Fruit fly (Drosophila melanogaster): Measurements from ENCODE around the gene CG3457.

Gene CG3457

dm6 chrX:2193809-2194207 lies 6.2 kb downstream of the CG3457 start, which contains the start of gene CG14053:
Gene CG14053, minus strand, starts transcription at chrX:2193909.
- TF ChIP-seq CG32264 (GFP tag; optimal IDR thresholded peaks at IDR 0.05) (no peak), Rel (GFP tag; optimal IDR thresholded peaks at IDR 0.05) (no peak), Rel (tag; optimal IDR thresholded peaks at IDR 0.05) (peak; percentile 82)

DNA sequence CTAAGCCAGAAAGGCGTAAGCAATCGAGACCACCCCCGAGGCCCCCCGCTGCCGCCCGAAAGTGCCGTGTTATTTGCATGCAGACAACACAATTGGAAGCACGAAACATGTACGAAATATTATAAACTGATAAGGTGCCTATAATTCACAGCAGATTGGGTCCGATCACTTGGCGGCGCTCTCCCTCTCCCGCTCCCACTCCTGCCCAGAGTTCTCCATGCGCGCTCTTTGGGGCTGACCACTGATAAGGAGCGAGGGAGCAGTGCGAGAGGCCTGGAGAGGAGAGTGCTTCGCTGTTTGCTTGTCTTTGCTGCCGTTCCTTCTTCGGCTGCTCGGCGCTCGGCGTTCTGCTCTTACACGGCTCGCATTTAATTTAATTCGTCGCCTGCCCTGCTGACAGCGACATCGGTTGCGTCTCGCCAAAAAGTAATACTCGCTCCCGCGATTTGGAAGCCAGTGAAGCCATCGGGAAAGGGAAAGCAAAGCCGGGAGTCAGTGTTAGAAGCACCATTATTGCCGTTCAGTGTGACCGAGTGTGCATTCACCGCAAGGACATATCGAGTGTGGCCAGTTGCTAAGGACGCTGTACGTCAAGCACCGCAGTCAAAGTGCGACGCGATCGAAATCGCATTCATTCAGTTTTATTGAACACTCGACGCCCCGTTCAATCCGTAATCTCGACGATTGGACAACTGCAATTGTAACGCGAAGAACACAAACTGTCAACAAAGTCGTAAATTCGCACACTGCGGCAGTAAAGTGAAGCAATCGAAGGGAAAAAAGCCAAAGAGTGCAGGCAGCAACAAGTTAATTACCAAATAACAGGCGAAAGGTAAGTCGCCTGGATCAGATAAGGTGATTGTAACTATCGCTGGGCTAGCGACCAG lies 6.8 kb downstream of the CG3457 start:
- TF ChIP-seq usp (GFP tag; optimal IDR thresholded peaks at IDR 0.05) (no peak), h (GFP tag; optimal IDR thresholded peaks at IDR 0.05) (peak; percentile 69), brk (GFP tag; optimal IDR thresholded peaks at IDR 0.05) (no peak), pan (optimal IDR thresholded peaks at IDR 0.05) (no peak), Mio (GFP tag; optimal IDR thresholded peaks at IDR 0.05) (no peak), Myc (optimal IDR thresholded peaks at IDR 0.05) (no peak), Rel (GFP tag; optimal IDR thresholded peaks at IDR 0.05) (peak; percentile 42), Rel (tag; optimal IDR thresholded peaks at IDR 0.05) (peak; percentile 70), Dif (GFP tag; optimal IDR thresholded peaks at IDR 0.05; ENCODE audit: partially characterized antibody) (peak; percentile 95), dl (GFP tag; optimal IDR thresholded peaks at IDR 0.05; ENCODE audit: insufficient read depth in 1 of 2, partially characterized antibody in 2 of 2) (peak; percentile 85 to 94), Hr78 (GFP tag; optimal IDR thresholded peaks at IDR 0.05) (no peak), Vsx2 (GFP tag; optimal IDR thresholded peaks at IDR 0.05; ENCODE audit: partially characterized antibody) (peak; percentile 23), br (GFP tag; optimal IDR thresholded peaks at IDR 0.05) (peak; percentile 5), lola (GFP tag; optimal IDR thresholded peaks at IDR 0.05) (no peak), CrebA (GFP tag; optimal IDR thresholded peaks at IDR 0.05; ENCODE audit: borderline replicate concordance) (no peak), Hnf4 (GFP tag; optimal IDR thresholded peaks at IDR 0.05) (peak; percentile 41), Hr83 (GFP tag; optimal IDR thresholded peaks at IDR 0.05; ENCODE audit: poor library complexity, severe bottlenecking) (peak; percentile 47), GATAd (GFP tag; optimal IDR thresholded peaks at IDR 0.05) (no peak), jim (GFP tag; optimal IDR thresholded peaks at IDR 0.05) (no peak), CG9705 (GFP tag; optimal IDR thresholded peaks at IDR 0.05) (no peak)

DNA sequence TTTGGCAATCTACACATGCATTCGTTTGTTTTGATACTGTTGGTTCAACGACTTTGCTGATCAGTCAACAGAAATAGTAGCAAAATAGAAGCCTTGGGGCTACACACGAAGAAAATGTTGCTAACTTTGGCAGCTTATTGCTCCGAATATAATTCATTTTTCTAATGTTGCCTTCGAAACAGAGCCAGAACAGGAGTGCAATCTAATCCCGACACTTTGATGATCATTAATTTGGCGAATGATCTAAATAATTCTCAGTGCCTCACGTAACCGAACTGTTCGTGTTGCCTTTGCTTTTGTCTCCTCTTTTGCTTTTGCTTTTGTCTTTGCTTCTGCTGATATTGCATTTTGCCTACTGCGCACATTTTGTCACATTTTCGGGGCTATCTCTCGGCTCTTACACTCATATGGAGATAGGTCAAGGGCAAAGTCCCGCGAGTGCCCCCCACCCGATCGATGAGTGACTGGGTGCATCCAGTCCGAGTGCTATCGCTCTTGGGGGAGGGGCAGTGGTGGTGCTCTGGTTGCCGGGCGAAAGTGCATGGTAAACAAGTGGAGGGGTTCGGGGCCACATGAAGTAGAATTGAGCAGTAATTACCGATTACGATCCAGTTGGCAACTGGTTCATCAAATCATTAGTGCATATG lies 8.6 kb downstream of the CG3457 start:
- TF ChIP-seq br (GFP tag; optimal IDR thresholded peaks at IDR 0.05) = peak; percentile 81
- peak; percentile 70 for TF ChIP-seq Sp1 (GFP tag; optimal IDR thresholded peaks at IDR 0.05)
- peak; percentile 73 for TF ChIP-seq HLH106 (tag; optimal IDR thresholded peaks at IDR 0.05)
- TF ChIP-seq ey (GFP tag; optimal IDR thresholded peaks at IDR 0.05) = peak; percentile 85
- TF ChIP-seq h (GFP tag; optimal IDR thresholded peaks at IDR 0.05) = peak; percentile 87
- peak; percentile 71 for TF ChIP-seq Hnf4 (GFP tag; optimal IDR thresholded peaks at IDR 0.05)
- no peak for TF ChIP-seq CG9705 (GFP tag; optimal IDR thresholded peaks at IDR 0.05)
- peak; percentile 52 for TF ChIP-seq dmrt93B (GFP tag; optimal IDR thresholded peaks at IDR 0.05)
- peak; percentile 32 for TF ChIP-seq sage (GFP tag; optimal IDR thresholded peaks at IDR 0.05)
- no peak for TF ChIP-seq Rel (GFP tag; optimal IDR thresholded peaks at IDR 0.05)
- peak; percentile 63 for TF ChIP-seq Rel (tag; optimal IDR thresholded peaks at IDR 0.05)
- TF ChIP-seq N (GFP tag; optimal IDR thresholded peaks at IDR 0.05) = no peak
- peak; percentile 66 for TF ChIP-seq psq (GFP tag; optimal IDR thresholded peaks at IDR 0.05)
- peak; percentile 18 for TF ChIP-seq woc (GFP tag; optimal IDR thresholded peaks at IDR 0.05)
- no peak for TF ChIP-seq Vsx2 (GFP tag; optimal IDR thresholded peaks at IDR 0.05; ENCODE audit: partially characterized antibody)
- TF ChIP-seq rgr (GFP tag; optimal IDR thresholded peaks at IDR 0.05) = peak; percentile 82
- TF ChIP-seq OdsH (GFP tag; optimal IDR thresholded peaks at IDR 0.05) = peak; percentile 75
- no peak for TF ChIP-seq brk (GFP tag; optimal IDR thresholded peaks at IDR 0.05)
- no peak for TF ChIP-seq Mio (GFP tag; optimal IDR thresholded peaks at IDR 0.05)
- peak in 1 of 2 experiments; percentile 78 for TF ChIP-seq foxo (GFP tag; optimal IDR thresholded peaks at IDR 0.05)
- peak; percentile 58 for TF ChIP-seq fru (GFP tag; optimal IDR thresholded peaks at IDR 0.05)
- TF ChIP-seq CrebA (GFP tag; optimal IDR thresholded peaks at IDR 0.05; ENCODE audit: borderline replicate concordance) = no peak
